Worm (Caenorhabditis elegans): ENCODE results near the gene sru-37.

DNA sequence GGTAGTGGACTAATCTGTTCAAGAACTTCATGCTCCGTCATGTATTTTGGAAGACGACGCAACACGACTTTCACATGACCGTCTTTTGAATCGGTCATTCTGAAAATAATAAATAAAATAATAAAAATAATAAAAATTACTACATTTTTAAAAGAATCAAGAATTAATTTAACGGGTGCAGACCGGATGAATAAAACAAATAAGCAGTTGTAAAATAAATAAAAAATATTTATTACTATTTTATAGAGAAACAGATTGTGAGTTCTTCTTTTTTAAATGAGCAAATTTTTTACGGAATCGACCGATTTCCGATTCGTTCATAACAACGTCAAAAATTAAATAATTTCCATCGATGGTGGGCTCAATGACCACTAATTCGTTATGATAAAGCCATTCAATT lies 27.6 kb upstream of the sru-37 start, which contains the start of gene smg-4:
- TF ChIP-seq hlh-30 (tag; optimal IDR thresholded peaks at IDR 0.05; ENCODE audit: insufficient read depth) (no peak), mec-3 (tag; optimal IDR thresholded peaks at IDR 0.05; ENCODE audit: borderline replicate concordance) (no peak), sox-4 (tag; optimal IDR thresholded peaks at IDR 0.05) (no peak), tbx-2 (tag; optimal IDR thresholded peaks at IDR 0.05) (no peak), pha-2 (tag; optimal IDR thresholded peaks at IDR 0.05) (no peak), pqm-1 (tag; optimal IDR thresholded peaks at IDR 0.05) (no peak)
